Worm (Caenorhabditis elegans): ENCODE results near the gene T09D3.8.

T09D3.8 gene

ce11 chrV:5364863-5365262, at the start of gene T09D3.8:
TSS of gene T09D3.8 (plus strand) at chrV:5365163.
- TF ChIP-seq T22C8.4 (GFP tag; IDR thresholded peaks at IDR 0.05) (no peak), cog-1 (tag; optimal IDR thresholded peaks at IDR 0.05) (no peak)

ce11 chrV:5318349-5318748, 46.6 kb upstream of the T09D3.8 start:
- TF ChIP-seq tab-1 (GFP tag; IDR thresholded peaks at IDR 0.05): no peak
- TF ChIP-seq flt-1 (GFP tag; IDR thresholded peaks at IDR 0.05): no peak
- TF ChIP-seq klf-2 (GFP tag; conservative IDR thresholded peaks at IDR 0.05): no peak
- TF ChIP-seq T22C8.4 (GFP tag; IDR thresholded peaks at IDR 0.05): no peak
- TF ChIP-seq ztf-23 (GFP tag; IDR thresholded peaks at IDR 0.05): no peak
- no peak for TF ChIP-seq ref-1 (GFP tag; conservative IDR thresholded peaks at IDR 0.05)
- no peak for TF ChIP-seq ztf-29 (GFP tag; IDR thresholded peaks at IDR 0.05)
- TF ChIP-seq med-1 (GFP tag; optimal IDR thresholded peaks at IDR 0.05; ENCODE audit: insufficient read depth): no peak
- no peak for TF ChIP-seq cog-1 (tag; optimal IDR thresholded peaks at IDR 0.05)

- no peak for TF ChIP-seq ztf-23 (GFP tag; IDR thresholded peaks at IDR 0.05)
- TF ChIP-seq med-1 (GFP tag; optimal IDR thresholded peaks at IDR 0.05; ENCODE audit: insufficient read depth): no peak
- no peak for TF ChIP-seq flt-1 (GFP tag; IDR thresholded peaks at IDR 0.05)
- TF ChIP-seq cog-1 (tag; optimal IDR thresholded peaks at IDR 0.05): no peak
- TF ChIP-seq klf-2 (GFP tag; conservative IDR thresholded peaks at IDR 0.05): no peak
- no peak for TF ChIP-seq ref-1 (GFP tag; conservative IDR thresholded peaks at IDR 0.05)
- no peak for TF ChIP-seq T22C8.4 (GFP tag; IDR thresholded peaks at IDR 0.05)
- TF ChIP-seq ztf-29 (GFP tag; IDR thresholded peaks at IDR 0.05): no peak
- no peak for TF ChIP-seq tab-1 (GFP tag; IDR thresholded peaks at IDR 0.05)
Observed at ce11 chrV:5319477-5319876, 45.5 kb upstream of the T09D3.8 start, which contains the start of gene ceh-34. TSS of gene ceh-34 (minus strand) at chrV:5319577.

- no peak for TF ChIP-seq cog-1 (tag; optimal IDR thresholded peaks at IDR 0.05)
- no peak for TF ChIP-seq tab-1 (GFP tag; IDR thresholded peaks at IDR 0.05)
- TF ChIP-seq ref-1 (GFP tag; conservative IDR thresholded peaks at IDR 0.05): no peak
- no peak for TF ChIP-seq flt-1 (GFP tag; IDR thresholded peaks at IDR 0.05)
- no peak for TF ChIP-seq med-1 (GFP tag; optimal IDR thresholded peaks at IDR 0.05; ENCODE audit: insufficient read depth)
- no peak for TF ChIP-seq ztf-29 (GFP tag; IDR thresholded peaks at IDR 0.05)
- no peak for TF ChIP-seq T22C8.4 (GFP tag; IDR thresholded peaks at IDR 0.05)
- TF ChIP-seq klf-2 (GFP tag; conservative IDR thresholded peaks at IDR 0.05): no peak
- TF ChIP-seq ztf-23 (GFP tag; IDR thresholded peaks at IDR 0.05): no peak
Observed at ce11 chrV:5322815-5323214, 42.1 kb upstream of the T09D3.8 start.

ce11 chrV:5324566-5324965, 40.4 kb upstream of the T09D3.8 start, which contains the start of gene ceh-33:
TSS of gene ceh-33 (minus strand) at chrV:5324666.
- TF ChIP-seq med-1 (GFP tag; optimal IDR thresholded peaks at IDR 0.05; ENCODE audit: insufficient read depth) (no peak), cog-1 (tag; optimal IDR thresholded peaks at IDR 0.05) (no peak), ztf-29 (GFP tag; IDR thresholded peaks at IDR 0.05) (no peak), ztf-23 (GFP tag; IDR thresholded peaks at IDR 0.05) (no peak), klf-2 (GFP tag; conservative IDR thresholded peaks at IDR 0.05) (no peak), flt-1 (GFP tag; IDR thresholded peaks at IDR 0.05) (no peak), T22C8.4 (GFP tag; IDR thresholded peaks at IDR 0.05) (no peak), tab-1 (GFP tag; IDR thresholded peaks at IDR 0.05) (no peak), ref-1 (GFP tag; conservative IDR thresholded peaks at IDR 0.05) (no peak)

ce11 chrV:5328314-5328713, 36.6 kb upstream of the T09D3.8 start, which contains the start of gene C10G8.8:
TSS of gene C10G8.8 (minus strand) at chrV:5328414.
- no peak for TF ChIP-seq T22C8.4 (GFP tag; IDR thresholded peaks at IDR 0.05)
- TF ChIP-seq cog-1 (tag; optimal IDR thresholded peaks at IDR 0.05): no peak
- no peak for TF ChIP-seq ref-1 (GFP tag; conservative IDR thresholded peaks at IDR 0.05)
- TF ChIP-seq tab-1 (GFP tag; IDR thresholded peaks at IDR 0.05): no peak
- TF ChIP-seq ztf-23 (GFP tag; IDR thresholded peaks at IDR 0.05): no peak
- no peak for TF ChIP-seq flt-1 (GFP tag; IDR thresholded peaks at IDR 0.05)
- TF ChIP-seq ztf-29 (GFP tag; IDR thresholded peaks at IDR 0.05): no peak
- no peak for TF ChIP-seq klf-2 (GFP tag; conservative IDR thresholded peaks at IDR 0.05)
- TF ChIP-seq med-1 (GFP tag; optimal IDR thresholded peaks at IDR 0.05; ENCODE audit: insufficient read depth): no peak

ce11 chrV:5329677-5330266, 35.2 kb upstream of the T09D3.8 start:
- TF ChIP-seq T22C8.4 (GFP tag; IDR thresholded peaks at IDR 0.05) (no peak), klf-2 (GFP tag; conservative IDR thresholded peaks at IDR 0.05) (0 out of 2 replicates have a peak, but pooled peaks have one; percentile 13)

ce11 chrV:5330967-5331366, 34.0 kb upstream of the T09D3.8 start, which contains the start of gene srg-26:
TSS of gene srg-26 (plus strand) at chrV:5331267.
- TF ChIP-seq klf-2 (GFP tag; conservative IDR thresholded peaks at IDR 0.05) (no peak), T22C8.4 (GFP tag; IDR thresholded peaks at IDR 0.05) (no peak), tab-1 (GFP tag; IDR thresholded peaks at IDR 0.05) (no peak), cog-1 (tag; optimal IDR thresholded peaks at IDR 0.05) (no peak), ref-1 (GFP tag; conservative IDR thresholded peaks at IDR 0.05) (no peak), ztf-29 (GFP tag; IDR thresholded peaks at IDR 0.05) (no peak), med-1 (GFP tag; optimal IDR thresholded peaks at IDR 0.05; ENCODE audit: insufficient read depth) (no peak), ztf-23 (GFP tag; IDR thresholded peaks at IDR 0.05) (no peak), flt-1 (GFP tag; IDR thresholded peaks at IDR 0.05) (no peak)

- TF ChIP-seq flt-1 (GFP tag; IDR thresholded peaks at IDR 0.05): no peak
- TF ChIP-seq ref-1 (GFP tag; conservative IDR thresholded peaks at IDR 0.05): no peak
- TF ChIP-seq med-1 (GFP tag; optimal IDR thresholded peaks at IDR 0.05; ENCODE audit: insufficient read depth): no peak
- no peak for TF ChIP-seq T22C8.4 (GFP tag; IDR thresholded peaks at IDR 0.05)
- no peak for TF ChIP-seq cog-1 (tag; optimal IDR thresholded peaks at IDR 0.05)
- no peak for TF ChIP-seq ztf-29 (GFP tag; IDR thresholded peaks at IDR 0.05)
- no peak for TF ChIP-seq tab-1 (GFP tag; IDR thresholded peaks at IDR 0.05)
Observed at ce11 chrV:5334588-5334987, 30.4 kb upstream of the T09D3.8 start, which contains the start of gene srg-28. TSS of gene srg-28 (plus strand) at chrV:5334888.

- TF ChIP-seq ref-1 (GFP tag; conservative IDR thresholded peaks at IDR 0.05): no peak
- TF ChIP-seq ztf-29 (GFP tag; IDR thresholded peaks at IDR 0.05): no peak
- TF ChIP-seq ztf-23 (GFP tag; IDR thresholded peaks at IDR 0.05): no peak
- no peak for TF ChIP-seq cog-1 (tag; optimal IDR thresholded peaks at IDR 0.05)
- no peak for TF ChIP-seq tab-1 (GFP tag; IDR thresholded peaks at IDR 0.05)
- TF ChIP-seq klf-2 (GFP tag; conservative IDR thresholded peaks at IDR 0.05): no peak
- no peak for TF ChIP-seq med-1 (GFP tag; optimal IDR thresholded peaks at IDR 0.05; ENCODE audit: insufficient read depth)
- no peak for TF ChIP-seq T22C8.4 (GFP tag; IDR thresholded peaks at IDR 0.05)
Observed at ce11 chrV:5336884-5337283, 28.1 kb upstream of the T09D3.8 start, which contains the start of gene srg-29. TSS of gene srg-29 (plus strand) at chrV:5337184.
